Worm (Caenorhabditis elegans) whole organism, L2 larva: ENCODE data around the gene adm-2.

Experiments used
- R02D3.7 ChIP-seq: fragments of 150-350 bp; optimal IDR thresholded peaks from 2 replicates; lab custom pipeline; 2014; ENCODE audit warnings: missing biosample characterization, missing genetic modification characterization
- ZK546.5 ChIP-seq: sonication (generic microtip); optimal IDR thresholded peaks from 2 replicates; lab custom pipeline; 2017; ENCODE audit warnings: missing biosample characterization, missing genetic modification characterization
- aly-2 ChIP-seq: fragments of 150-350 bp; optimal IDR thresholded peaks from 2 replicates; lab custom pipeline; 2014; ENCODE audit warnings: missing biosample characterization, missing genetic modification characterization
- egl-27 ChIP-seq: sonication (generic microtip); optimal IDR thresholded peaks from 3 replicates; lab custom pipeline; 2017; ENCODE audit warnings: missing biosample characterization, missing genetic modification reagents, missing genetic modification characterization
- elt-3 ChIP-seq: sonication (generic microtip); optimal IDR thresholded peaks from 2 replicates; lab custom pipeline; 2017; ENCODE audit warnings: missing biosample characterization, missing genetic modification characterization
- nhr-12 ChIP-seq: fragments of 150-350 bp; optimal IDR thresholded peaks from 2 replicates; lab custom pipeline; 2014; ENCODE audit warnings: missing biosample characterization, missing genetic modification characterization
- nhr-77 ChIP-seq: fragments of 150-350 bp; optimal IDR thresholded peaks from 2 replicates; lab custom pipeline; 2014; ENCODE audit warnings: missing biosample characterization, missing genetic modification characterization
- sma-3 ChIP-seq: sonication (generic microtip); optimal IDR thresholded peaks from 2 replicates; lab custom pipeline; 2016; ENCODE audit warnings: missing genetic modification reagents, missing genetic modification characterization, missing compliant biosample characterization
- snpc-4 ChIP-seq: fragments of 150-350 bp; optimal IDR thresholded peaks from 2 replicates; lab custom pipeline; 2014; ENCODE audit warnings: missing biosample characterization, missing genetic modification characterization
- zag-1 ChIP-seq: fragments of 150-350 bp; optimal IDR thresholded peaks from 2 replicates; lab custom pipeline; 2014; ENCODE audit warnings: missing biosample characterization, missing genetic modification characterization

DNA sequence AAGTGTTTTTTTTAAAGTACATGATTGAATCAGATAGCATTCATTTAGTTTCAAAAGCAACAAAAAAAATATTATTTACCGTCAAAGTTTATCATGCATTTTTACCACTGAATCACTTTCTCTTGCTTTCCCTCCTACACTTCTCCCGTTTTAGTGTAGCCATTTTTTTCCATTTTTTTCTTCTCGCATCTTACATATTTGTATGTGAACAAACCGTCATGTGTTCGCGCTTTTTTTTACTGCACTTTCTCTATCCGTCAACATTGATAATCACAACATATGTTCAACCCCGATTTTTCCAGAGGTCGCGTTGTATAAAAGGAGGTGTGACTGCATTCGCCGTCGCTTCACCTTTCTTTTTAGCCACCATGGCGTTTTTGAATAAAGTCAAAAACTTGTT, 10.9 kb upstream of the adm-2 start, which contains the start of gene gck-4:
- TF ChIP-seq zag-1 (no peak), elt-3 (tag; lab: Kevin White, UChicago) (no peak), nhr-12 (no peak), egl-27 (no peak), aly-2 (no peak), nhr-77 (no peak), ZK546.5 (no peak), R02D3.7 (tag; lab: Kevin White, UChicago) (no peak), snpc-4 (tag; lab: Kevin White, UChicago) (no peak), sma-3 (GFP tag; lab: Kevin White, UChicago) (no peak)
